Fruit fly (Drosophila melanogaster) whole organism, prepupa: ENCODE results near the gene Act87E.

Experiments used
- Blimp-1 ChIP-seq: fragments of 200-800 bp; sonication (Bioruptor generic); optimal IDR thresholded peaks from 3 replicates; lab custom pipeline; 2017; ENCODE audit warnings: missing biosample characterization, missing genetic modification characterization, mild to moderate bottlenecking, moderate library complexity, missing genetic modification reagents
- CG11762 ChIP-seq: fragments of 200-800 bp; sonication (Bioruptor generic); optimal IDR thresholded peaks from 3 replicates; lab custom pipeline; 2016; ENCODE audit warnings: missing biosample characterization, missing genetic modification characterization; ENCODE audit not compliant: insufficient read depth
- CG11902 ChIP-seq: fragments of 200-800 bp; sonication (Bioruptor generic); optimal IDR thresholded peaks from 3 replicates; lab custom pipeline; 2016; ENCODE audit warnings: missing biosample characterization, missing genetic modification characterization
- CG15336 ChIP-seq: fragments of 200-800 bp; sonication (Bioruptor generic); IDR thresholded peaks from 2 replicates; pipeline ENCODE4 v1.3.6; 2022; ENCODE audit warnings: missing biosample characterization, missing genetic modification characterization
- CG1621 ChIP-seq: fragments of 200-800 bp; sonication (Bioruptor generic); optimal IDR thresholded peaks from 3 replicates; lab custom pipeline; 2018; ENCODE audit warnings: missing biosample characterization, mild to moderate bottlenecking, missing genetic modification characterization
- CG16779 ChIP-seq: fragments of 200-800 bp; sonication (Bioruptor generic); optimal IDR thresholded peaks from 3 replicates; lab custom pipeline; 2017; ENCODE audit warnings: missing biosample characterization, mild to moderate bottlenecking, missing genetic modification characterization
- CG3032 ChIP-seq: fragments of 200-800 bp; optimal IDR thresholded peaks from 2 replicates; lab custom pipeline; 2019; ENCODE audit warnings: missing biosample characterization, mild to moderate bottlenecking, missing genetic modification characterization, moderate library complexity
- CG31627 ChIP-seq: fragments of 200-800 bp; sonication (Bioruptor generic); optimal IDR thresholded peaks from 3 replicates; lab custom pipeline; 2016; ENCODE audit warnings: missing biosample characterization, missing genetic modification characterization
- CG32006 ChIP-seq: fragments of 200-800 bp; sonication (Bioruptor generic); optimal IDR thresholded peaks from 3 replicates; lab custom pipeline; 2017; ENCODE audit warnings: missing biosample characterization, mild to moderate bottlenecking, missing genetic modification characterization
- CG34406 ChIP-seq: fragments of 200-800 bp; sonication (Bioruptor generic); optimal IDR thresholded peaks from 3 replicates; lab custom pipeline; 2016; ENCODE audit warnings: missing biosample characterization, missing genetic modification characterization
- CG3919 ChIP-seq: fragments of 200-800 bp; sonication (Bioruptor generic); optimal IDR thresholded peaks from 3 replicates; lab custom pipeline; 2016; ENCODE audit warnings: missing biosample characterization, missing genetic modification characterization
- CG4318 ChIP-seq: fragments of 200-800 bp; sonication (Bioruptor generic); optimal IDR thresholded peaks from 3 replicates; lab custom pipeline; 2017; ENCODE audit warnings: missing biosample characterization, mild to moderate bottlenecking, missing genetic modification characterization
- CG6163 ChIP-seq: fragments of 200-800 bp; sonication (Bioruptor generic); IDR thresholded peaks from 3 replicates; pipeline ENCODE4 v1.3.6; 2022; ENCODE audit warnings: missing biosample characterization, missing genetic modification characterization
- CG6276 ChIP-seq: fragments of 200-800 bp; sonication (Bioruptor generic); optimal IDR thresholded peaks from 2 replicates; lab custom pipeline; 2017; ENCODE audit warnings: missing biosample characterization, mild to moderate bottlenecking, missing genetic modification characterization
- CG6808 ChIP-seq: fragments of 200-800 bp; sonication (Bioruptor generic); optimal IDR thresholded peaks from 3 replicates; lab custom pipeline; 2017; ENCODE audit warnings: missing biosample characterization, missing genetic modification characterization, mild to moderate bottlenecking, moderate library complexity, missing genetic modification reagents
- CG6854 ChIP-seq: fragments of 200-800 bp; sonication (Bioruptor generic); optimal IDR thresholded peaks from 2 replicates; lab custom pipeline; 2017; ENCODE audit warnings: missing biosample characterization, mild to moderate bottlenecking, missing genetic modification characterization
- CG7368 ChIP-seq: fragments of 200-800 bp; sonication (Bioruptor generic); optimal IDR thresholded peaks from 3 replicates; lab custom pipeline; 2016; ENCODE audit warnings: missing biosample characterization, missing genetic modification characterization
- CG8119 ChIP-seq: fragments of 200-800 bp; sonication (Bioruptor generic); IDR thresholded peaks from 3 replicates; pipeline ENCODE4 v1.3.6; 2022; ENCODE audit warnings: missing biosample characterization, missing genetic modification characterization
- CG8319 ChIP-seq: fragments of 200-800 bp; sonication (Bioruptor generic); optimal IDR thresholded peaks from 3 replicates; lab custom pipeline; 2016; ENCODE audit warnings: missing biosample characterization, missing genetic modification characterization
- CG8632 ChIP-seq: fragments of 200-800 bp; sonication (Bioruptor generic); optimal IDR thresholded peaks from 3 replicates; lab custom pipeline; 2016; ENCODE audit warnings: missing biosample characterization, missing genetic modification characterization
- CG9139 ChIP-seq: fragments of 200-800 bp; sonication (Bioruptor generic); optimal IDR thresholded peaks from 3 replicates; lab custom pipeline; 2017; ENCODE audit warnings: missing biosample characterization, mild to moderate bottlenecking, missing genetic modification characterization
- Eip75B ChIP-seq: fragments of 200-800 bp; sonication (Bioruptor generic); optimal IDR thresholded peaks from 3 replicates; lab custom pipeline; 2016; ENCODE audit warnings: missing biosample characterization, missing genetic modification characterization
- Eip78C ChIP-seq: fragments of 200-800 bp; sonication (Bioruptor generic); peaks from one replicate; lab custom pipeline; 2016; ENCODE audit warnings: missing biosample characterization, missing genetic modification characterization
- Eip93F ChIP-seq: fragments of 200-800 bp; sonication (Bioruptor generic); optimal IDR thresholded peaks from 2 replicates; lab custom pipeline; 2016; ENCODE audit warnings: missing biosample characterization, mild to moderate bottlenecking, missing genetic modification characterization
- Ets21C ChIP-seq: fragments of 200-800 bp; sonication (Bioruptor generic); optimal IDR thresholded peaks from 3 replicates; lab custom pipeline; 2016; ENCODE audit warnings: missing biosample characterization, missing genetic modification characterization
- Ets96B ChIP-seq: fragments of 200-800 bp; optimal IDR thresholded peaks from 2 replicates; lab custom pipeline; 2019; ENCODE audit warnings: missing biosample characterization, mild to moderate bottlenecking, missing genetic modification characterization, moderate library complexity
- Hr38 ChIP-seq: sonication (Bioruptor generic); optimal IDR thresholded peaks from 2 replicates; lab custom pipeline; 2016; ENCODE audit warnings: missing biosample characterization, missing genetic modification characterization
- Hr39 ChIP-seq: fragments of 200-800 bp; sonication (Bioruptor generic); optimal IDR thresholded peaks from 2 replicates; lab custom pipeline; 2016; ENCODE audit warnings: missing biosample characterization, missing genetic modification characterization
- Lpt ChIP-seq: fragments of 200-800 bp; sonication (Bioruptor generic); optimal IDR thresholded peaks from 3 replicates; lab custom pipeline; 2016; ENCODE audit warnings: missing biosample characterization, missing genetic modification characterization
- Met ChIP-seq: fragments of 200-800 bp; sonication (Bioruptor generic); optimal IDR thresholded peaks from 3 replicates; lab custom pipeline; 2016; ENCODE audit warnings: missing biosample characterization, missing genetic modification characterization
- OdsH ChIP-seq: fragments of 200-800 bp; sonication (Bioruptor generic); optimal IDR thresholded peaks from 3 replicates; lab custom pipeline; 2016; ENCODE audit warnings: missing biosample characterization, missing genetic modification characterization
- Smox ChIP-seq: fragments of 200-800 bp; sonication (Bioruptor generic); optimal IDR thresholded peaks from 3 replicates; lab custom pipeline; 2016; ENCODE audit warnings: missing biosample characterization, missing genetic modification characterization
- Sox14 ChIP-seq: fragments of 200-800 bp; sonication (Bioruptor generic); optimal IDR thresholded peaks from 3 replicates; lab custom pipeline; 2016; ENCODE audit warnings: missing biosample characterization, missing genetic modification characterization
- Sox15 ChIP-seq: fragments of 200-800 bp; sonication (Bioruptor generic); optimal IDR thresholded peaks from 3 replicates; lab custom pipeline; 2016; ENCODE audit warnings: missing biosample characterization, missing genetic modification characterization
- achi ChIP-seq: fragments of 200-800 bp; sonication (Bioruptor generic); optimal IDR thresholded peaks from 3 replicates; lab custom pipeline; 2016; ENCODE audit warnings: missing biosample characterization, missing genetic modification characterization
- acj6 ChIP-seq: fragments of 200-800 bp; sonication (Bioruptor generic); optimal IDR thresholded peaks from 3 replicates; lab custom pipeline; 2016; ENCODE audit warnings: missing biosample characterization, missing genetic modification characterization
- cyc ChIP-seq: fragments of 200-800 bp; sonication (Bioruptor generic); optimal IDR thresholded peaks from 3 replicates; lab custom pipeline; 2016; ENCODE audit warnings: missing biosample characterization, missing genetic modification characterization
- dsx ChIP-seq: fragments of 200-800 bp; optimal IDR thresholded peaks from 3 replicates; lab custom pipeline; 2019; ENCODE audit warnings: missing biosample characterization, mild to moderate bottlenecking, missing genetic modification characterization, moderate library complexity; ENCODE audit not compliant: poor library complexity, severe bottlenecking
- eg ChIP-seq: fragments of 200-800 bp; sonication (Bioruptor generic); IDR thresholded peaks from 3 replicates; pipeline ENCODE4 v1.3.6; 2022; ENCODE audit warnings: missing biosample characterization, missing genetic modification characterization
- esn ChIP-seq: fragments of 200-800 bp; sonication (Bioruptor generic); optimal IDR thresholded peaks from 2 replicates; lab custom pipeline; 2016; ENCODE audit warnings: missing biosample characterization, mild to moderate bottlenecking, missing genetic modification characterization, moderate library complexity
- fd59A ChIP-seq: fragments of 200-800 bp; sonication (Bioruptor generic); optimal IDR thresholded peaks from 2 replicates; lab custom pipeline; 2017; ENCODE audit warnings: missing biosample characterization, mild to moderate bottlenecking, missing genetic modification characterization, missing genetic modification reagents
- fd85E ChIP-seq: fragments of 200-800 bp; sonication (Bioruptor generic); optimal IDR thresholded peaks from 3 replicates; lab custom pipeline; 2016; ENCODE audit warnings: missing biosample characterization, missing genetic modification characterization
- net ChIP-seq: fragments of 200-800 bp; sonication (Bioruptor generic); optimal IDR thresholded peaks from 3 replicates; lab custom pipeline; 2016; ENCODE audit warnings: missing biosample characterization, missing genetic modification characterization
- pdm3 ChIP-seq: fragments of 200-800 bp; sonication (Bioruptor generic); optimal IDR thresholded peaks from 3 replicates; lab custom pipeline; 2016; ENCODE audit warnings: missing biosample characterization, missing genetic modification characterization
- salr ChIP-seq, 2 experiments: fragments of 200-800 bp; sonication (Bioruptor generic); optimal IDR thresholded peaks; 3 replicates each; lab custom pipeline; 2016 to 2018; ENCODE audit warnings: missing biosample characterization in 2 of 2, missing genetic modification characterization in 2 of 2, mild to moderate bottlenecking in 1 of 2
- spab ChIP-seq: fragments of 200-800 bp; sonication (Bioruptor generic); optimal IDR thresholded peaks from 2 replicates; lab custom pipeline; 2017; ENCODE audit warnings: missing biosample characterization, mild to moderate bottlenecking, missing genetic modification characterization, missing genetic modification reagents
- topi ChIP-seq: fragments of 200-800 bp; sonication (Bioruptor generic); optimal IDR thresholded peaks from 3 replicates; lab custom pipeline; 2016; ENCODE audit warnings: missing biosample characterization, missing genetic modification characterization
- vri ChIP-seq: fragments of 200-800 bp; sonication (Bioruptor generic); optimal IDR thresholded peaks from 3 replicates; lab custom pipeline; 2016; ENCODE audit warnings: missing biosample characterization, mild to moderate bottlenecking, missing genetic modification characterization

The Act87E gene

dm6 chr3R:13452261-13452660, 26.5 kb downstream of the Act87E start:
- TF ChIP-seq CG16779 (tag; lab: Kevin White, UChicago) (no peak), CG1621 (tag; lab: Kevin White, UChicago) (no peak), Met (no peak), CG6276 (GFP tag; lab: Kevin White, UChicago) (no peak), Eip75B (GFP tag; lab: Kevin White, UChicago) (no peak), Smox (no peak), CG8319 (GFP tag; lab: Kevin White, UChicago) (no peak), CG8632 (GFP tag; lab: Kevin White, UChicago) (no peak), esn (GFP tag; lab: Kevin White, UChicago) (no peak), Eip93F (GFP tag; lab: Kevin White, UChicago) (no peak), CG8119 (no peak), pdm3 (no peak), acj6 (GFP tag; lab: Kevin White, UChicago) (no peak)

dm6 chr3R:13452851-13453255, 27.1 kb downstream of the Act87E start:
- TF ChIP-seq fd59A (GFP tag; lab: Kevin White, UChicago) (peak; percentile 83), Hr38 (GFP tag; lab: Kevin White, UChicago) (no peak), CG6163 (peak; percentile 62), CG11762 (GFP tag; lab: Kevin White, UChicago) (peak; percentile 77), CG8632 (GFP tag; lab: Kevin White, UChicago) (peak; percentile 77), Lpt (peak; percentile 77), CG6854 (no peak), pdm3 (peak; percentile 83), CG3919 (GFP tag; lab: Kevin White, UChicago) (peak; percentile 85), salr (GFP tag; optimal IDR thresholded peaks at IDR 0.05; lab: Kevin White, UChicago) (peak; percentile 43 to 90), eg (GFP tag; lab: Robert Waterston, UW) (peak; percentile 67), CG16779 (tag; lab: Kevin White, UChicago) (peak; percentile 67), Eip75B (GFP tag; lab: Kevin White, UChicago) (peak; percentile 82), topi (GFP tag; lab: Kevin White, UChicago) (peak; percentile 87), Eip78C (peak; percentile 97), acj6 (GFP tag; lab: Kevin White, UChicago) (peak; percentile 85), CG7368 (GFP tag; lab: Kevin White, UChicago) (peak; percentile 53), achi (GFP tag; lab: Kevin White, UChicago) (peak; percentile 83), Blimp-1 (GFP tag; lab: Kevin White, UChicago) (peak; percentile 50), fd85E (GFP tag; lab: Kevin White, UChicago) (peak; percentile 31), Ets96B (tag; lab: Kevin White, UChicago) (peak; percentile 82), CG31627 (GFP tag; lab: Kevin White, UChicago) (peak; percentile 72), CG6276 (GFP tag; lab: Kevin White, UChicago) (peak; percentile 88), Hr39 (peak; percentile 73), CG8119 (peak; percentile 82), esn (GFP tag; lab: Kevin White, UChicago) (peak; percentile 88), vri (GFP tag; lab: Kevin White, UChicago) (peak; percentile 8), CG11902 (GFP tag; lab: Kevin White, UChicago) (peak; percentile 65), cyc (GFP tag; lab: Kevin White, UChicago) (peak; percentile 76), CG9139 (GFP tag; lab: Kevin White, UChicago) (peak; percentile 62), CG4318 (GFP tag; lab: Kevin White, UChicago) (peak; percentile 85), CG32006 (peak; percentile 92), net (peak; percentile 78), OdsH (GFP tag; lab: Kevin White, UChicago) (peak; percentile 86), dsx (GFP tag; lab: Kevin White, UChicago) (peak; percentile 73), Sox14 (GFP tag; lab: Kevin White, UChicago) (peak; percentile 81), Smox (peak; percentile 72), CG1621 (tag; lab: Kevin White, UChicago) (peak; percentile 68), CG8319 (GFP tag; lab: Kevin White, UChicago) (peak; percentile 73), Met (peak; percentile 83), CG6808 (GFP tag; lab: Kevin White, UChicago) (peak; percentile 84), Sox15 (GFP tag; lab: Kevin White, UChicago) (peak; percentile 69), Eip93F (GFP tag; lab: Kevin White, UChicago) (no peak), CG15336 (GFP tag; lab: Robert Waterston, UW) (peak; percentile 70), Ets21C (GFP tag; lab: Kevin White, UChicago) (peak; percentile 48), spab (GFP tag; lab: Kevin White, UChicago) (peak; percentile 86), CG34406 (GFP tag; lab: Kevin White, UChicago) (peak; percentile 84), CG3032 (tag; lab: Kevin White, UChicago) (peak; percentile 89)
